Fruit fly (Drosophila melanogaster) whole organism, embryonic: ENCODE results near the gene bin.

Experiments
- CG4707 ChIP-seq: fragments of 200-800 bp; sonication (Bioruptor generic); optimal IDR thresholded peaks from 2 replicates; lab custom pipeline; 2018; ENCODE audit warnings: missing biosample characterization, mild to moderate bottlenecking, missing genetic modification characterization, moderate library complexity
- HHEX ChIP-seq: fragments of 200-800 bp; sonication (Bioruptor generic); optimal IDR thresholded peaks from 3 replicates; lab custom pipeline; 2017; ENCODE audit warnings: missing biosample characterization, mild to moderate bottlenecking, missing genetic modification characterization, missing genetic modification reagents
- NC2β ChIP-seq: fragments of 200-800 bp; sonication (Bioruptor generic); optimal IDR thresholded peaks from 2 replicates; lab custom pipeline; 2016; ENCODE audit warnings: missing biosample characterization, missing genetic modification characterization
- PHDP ChIP-seq: fragments of 200-800 bp; sonication (Bioruptor generic); optimal IDR thresholded peaks from 3 replicates; lab custom pipeline; 2018; ENCODE audit warnings: missing biosample characterization, mild to moderate bottlenecking, missing genetic modification characterization, moderate library complexity
- ap ChIP-seq: fragments of 200-800 bp; sonication (Bioruptor generic); IDR thresholded peaks from 2 replicates; pipeline ENCODE4 v1.3.6; 2022; ENCODE audit warnings: missing biosample characterization, missing genetic modification characterization
- klu ChIP-seq: fragments of 200-800 bp; sonication (Bioruptor generic); IDR thresholded peaks from 2 replicates; pipeline ENCODE4 v1.3.6; 2022; ENCODE audit warnings: missing biosample characterization, missing genetic modification characterization
- sc ChIP-seq, 3 experiments: fragments of >200 bp in 2 of 3; fragments of 200-800 bp in 1 of 3; sonication (Bioruptor generic) in 1 of 3; optimal IDR thresholded peaks; 2 replicates in 2 of 3; 3 replicates in 1 of 3; lab custom pipeline; 2017; ENCODE audit warnings: mild to moderate bottlenecking in 1 of 3, missing biosample characterization in 1 of 3, missing genetic modification characterization in 1 of 3, missing genetic modification reagents in 1 of 3
- tio ChIP-seq: fragments of 200-800 bp; sonication (Bioruptor generic); optimal IDR thresholded peaks from 2 replicates; lab custom pipeline; 2017; ENCODE audit warnings: missing biosample characterization, missing genetic modification characterization, inconsistent platforms

- TF ChIP-seq PHDP (no peak), ap (GFP tag; lab: Robert Waterston, UW) (no peak), klu (GFP tag; lab: Robert Waterston, UW) (no peak), NC2β (GFP tag; lab: Kevin White, UChicago) (no peak), tio (no peak), HHEX (GFP tag; lab: Kevin White, UChicago) (no peak), sc (optimal IDR thresholded peaks at IDR 0.05; lab: Kevin White, UChicago) (no peak), sc (GFP tag; optimal IDR thresholded peaks at IDR 0.05; lab: Kevin White, UChicago) (no peak), CG4707 (no peak)
Measured at dm6 chr3L:6961992-6962570, 28.3 kb upstream of the bin start.
